Worm (Caenorhabditis elegans) whole organism, L1 larva: ENCODE data around the gene C13C4.6.

ENCODE experiments used
- C34B4.2 ChIP-seq: sonication (generic microtip); optimal IDR thresholded peaks from 2 replicates; lab custom pipeline; 2017; ENCODE audit warnings: mild to moderate bottlenecking, missing genetic modification characterization, missing compliant biosample characterization
- Y116A8C.19 ChIP-seq: sonication (generic microtip); optimal IDR thresholded peaks from 2 replicates; lab custom pipeline; 2016; ENCODE audit warnings: missing compliant biosample characterization, missing genetic modification characterization, borderline replicate concordance
- blmp-1 ChIP-seq: fragments of 150-350 bp; optimal IDR thresholded peaks from 2 replicates; lab custom pipeline; 2014; ENCODE audit warnings: missing biosample characterization, missing genetic modification characterization
- ceh-8 ChIP-seq: fragments of 200-800 bp; sonication (Bioruptor generic); optimal IDR thresholded peaks from 2 replicates; lab custom pipeline; 2018; ENCODE audit warnings: mild to moderate bottlenecking, missing genetic modification characterization, moderate library complexity, missing compliant biosample characterization
- ceh-82 ChIP-seq, 3 experiments: fragments of 150-350 bp in 1 of 3; sonication (generic microtip) in 2 of 3; optimal IDR thresholded peaks; 2 replicates each; lab custom pipeline; 2014 to 2017; ENCODE audit warnings: missing biosample characterization in 3 of 3, missing genetic modification characterization in 3 of 3
- ces-1 ChIP-seq: fragments of 150-350 bp; optimal IDR thresholded peaks from 2 replicates; lab custom pipeline; 2014; ENCODE audit warnings: missing biosample characterization, missing genetic modification reagents, missing genetic modification characterization
- dsc-1 ChIP-seq: sonication (generic microtip); optimal IDR thresholded peaks from 2 replicates; lab custom pipeline; 2016; ENCODE audit warnings: mild to moderate bottlenecking, missing genetic modification characterization, missing compliant biosample characterization
- efl-1 ChIP-seq, 4 experiments: fragments of 150-350 bp; optimal IDR thresholded peaks in 3 of 4; peaks in 1 of 4; 1 replicate in 1 of 4; 2 replicates in 3 of 4; lab custom pipeline; 2014; ENCODE audit warnings: missing biosample characterization in 2 of 4, missing genetic modification characterization in 2 of 4, missing genetic modification reagents in 2 of 4
- efl-3 ChIP-seq: fragments of 200-800 bp; sonication (Bioruptor generic); optimal IDR thresholded peaks from 2 replicates; lab custom pipeline; 2018; ENCODE audit warnings: mild to moderate bottlenecking, missing genetic modification characterization, missing compliant biosample characterization
- egl-27 ChIP-seq, 2 experiments: fragments of 150-350 bp in 1 of 2; sonication (generic microtip); optimal IDR thresholded peaks; 3 replicates each; lab custom pipeline; 2017 to 2018; ENCODE audit warnings: missing biosample characterization in 2 of 2, missing genetic modification characterization in 2 of 2, missing genetic modification reagents in 2 of 2
- elt-2 ChIP-seq: sonication (generic microtip); optimal IDR thresholded peaks from 2 replicates; lab custom pipeline; 2016; ENCODE audit warnings: missing genetic modification characterization, mild to moderate bottlenecking, inconsistent platforms, missing compliant biosample characterization, missing genetic modification reagents
- fkh-10 ChIP-seq: sonication (generic microtip); optimal IDR thresholded peaks from 2 replicates; lab custom pipeline; 2017; ENCODE audit warnings: missing biosample characterization, missing genetic modification reagents, missing genetic modification characterization
- grh-1 ChIP-seq: fragments of 200-800 bp; sonication (Bioruptor generic); IDR thresholded peaks from 2 replicates; pipeline ENCODE4 v1.3.6; 2022; ENCODE audit warnings: missing genetic modification reagents, missing genetic modification characterization, missing compliant biosample characterization
- hlh-17 ChIP-seq: fragments of 200-800 bp; sonication (Bioruptor generic); optimal IDR thresholded peaks from 2 replicates; lab custom pipeline; 2018; ENCODE audit warnings: missing genetic modification characterization, mild to moderate bottlenecking, missing compliant biosample characterization, moderate library complexity, borderline replicate concordance
- hlh-4 ChIP-seq: sonication (generic microtip); optimal IDR thresholded peaks from 2 replicates; lab custom pipeline; 2016; ENCODE audit warnings: mild to moderate bottlenecking, missing genetic modification characterization, missing compliant biosample characterization
- hpl-2 ChIP-seq: fragments of 150-350 bp; optimal IDR thresholded peaks from 2 replicates; lab custom pipeline; 2014; ENCODE audit warnings: missing biosample characterization, missing genetic modification reagents, missing genetic modification characterization
- isw-1 ChIP-seq: fragments of 200-800 bp; sonication (Bioruptor generic); IDR thresholded peaks from 2 replicates; pipeline ENCODE4 v1.3.6; 2022; ENCODE audit warnings: missing genetic modification characterization, missing compliant biosample characterization
- jun-1 ChIP-seq: fragments of 150-350 bp; optimal IDR thresholded peaks from 2 replicates; lab custom pipeline; 2014; ENCODE audit warnings: missing biosample characterization, missing genetic modification reagents, missing genetic modification characterization
- lin-14 ChIP-seq: fragments of 200-800 bp; sonication (Bioruptor generic); optimal IDR thresholded peaks from 2 replicates; lab custom pipeline; 2018; ENCODE audit warnings: mild to moderate bottlenecking, missing genetic modification characterization, moderate library complexity, missing compliant biosample characterization
- lin-15B ChIP-seq: fragments of 150-350 bp; sonication (generic microtip); optimal IDR thresholded peaks from 3 replicates; lab custom pipeline; 2014; ENCODE audit warnings: missing biosample characterization, missing genetic modification characterization
- lin-35 ChIP-seq, 2 experiments: fragments of 150-350 bp; optimal IDR thresholded peaks; 2 replicates each; lab custom pipeline; 2014; ENCODE audit warnings: missing biosample characterization in 2 of 2, missing genetic modification characterization in 2 of 2, missing genetic modification reagents in 2 of 2
- lin-39 ChIP-seq: fragments of 150-350 bp; optimal IDR thresholded peaks from 2 replicates; lab custom pipeline; 2014; ENCODE audit warnings: missing biosample characterization, missing genetic modification reagents, missing genetic modification characterization
- lir-3 ChIP-seq: sonication (generic microtip); optimal IDR thresholded peaks from 2 replicates; lab custom pipeline; 2016; ENCODE audit warnings: mild to moderate bottlenecking, missing genetic modification characterization, moderate library complexity, missing compliant biosample characterization; ENCODE audit not compliant: poor library complexity
- lsy-2 ChIP-seq, 2 experiments: fragments of 150-350 bp; optimal IDR thresholded peaks; 2 replicates each; lab custom pipeline; 2014; ENCODE audit warnings: missing biosample characterization in 2 of 2, missing genetic modification characterization in 2 of 2
- mab-9 ChIP-seq: fragments of 200-800 bp; sonication (Bioruptor generic); IDR thresholded peaks from 2 replicates; pipeline ENCODE4 v1.3.6; 2022; ENCODE audit warnings: missing genetic modification reagents, missing genetic modification characterization, missing compliant biosample characterization
- mdl-1 ChIP-seq, 2 experiments: fragments of 150-350 bp; optimal IDR thresholded peaks; 2 replicates each; lab custom pipeline; 2014 to 2017; ENCODE audit warnings: missing biosample characterization in 2 of 2, missing genetic modification characterization in 2 of 2, inconsistent platforms in 1 of 2
- nhr-20 ChIP-seq: sonication (generic microtip); optimal IDR thresholded peaks from 2 replicates; lab custom pipeline; 2016; ENCODE audit warnings: mild to moderate bottlenecking, missing genetic modification characterization, missing compliant biosample characterization
- nhr-237 ChIP-seq: fragments of 150-350 bp; optimal IDR thresholded peaks from 2 replicates; lab custom pipeline; 2014; ENCODE audit warnings: missing biosample characterization, missing genetic modification characterization
- nhr-71 ChIP-seq: sonication (generic microtip); optimal IDR thresholded peaks from 2 replicates; lab custom pipeline; 2016; ENCODE audit warnings: mild to moderate bottlenecking, missing genetic modification characterization, moderate library complexity, missing compliant biosample characterization
- nhr-76 ChIP-seq: sonication (generic microtip); optimal IDR thresholded peaks from 2 replicates; lab custom pipeline; 2017; ENCODE audit warnings: missing biosample characterization, missing genetic modification characterization
- nhr-90 ChIP-seq: sonication (generic microtip); optimal IDR thresholded peaks from 2 replicates; lab custom pipeline; 2016; ENCODE audit warnings: mild to moderate bottlenecking, missing genetic modification characterization, missing compliant biosample characterization; ENCODE audit not compliant: poor library complexity
- pag-3 ChIP-seq: sonication (generic microtip); optimal IDR thresholded peaks from 2 replicates; lab custom pipeline; 2017; ENCODE audit warnings: missing genetic modification characterization, mild to moderate bottlenecking, missing compliant biosample characterization, antibody characterized with exemption, borderline replicate concordance; ENCODE audit not compliant: insufficient read depth
- pqm-1 ChIP-seq: sonication (generic microtip); optimal IDR thresholded peaks from 3 replicates; lab custom pipeline; 2017; ENCODE audit warnings: missing biosample characterization, missing genetic modification characterization
- rnt-1 ChIP-seq: sonication (generic microtip); optimal IDR thresholded peaks from 2 replicates; lab custom pipeline; 2016; ENCODE audit warnings: mild to moderate bottlenecking, missing genetic modification characterization, moderate library complexity, missing compliant biosample characterization
- snpc-4 ChIP-seq: fragments of 150-350 bp; optimal IDR thresholded peaks from 2 replicates; lab custom pipeline; 2014; ENCODE audit warnings: missing biosample characterization, missing genetic modification characterization
- snu-23 ChIP-seq: sonication (generic microtip); optimal IDR thresholded peaks from 2 replicates; lab custom pipeline; 2016; ENCODE audit warnings: missing genetic modification characterization, missing compliant biosample characterization
- sox-4 ChIP-seq: sonication (generic microtip); optimal IDR thresholded peaks from 2 replicates; lab custom pipeline; 2016; ENCODE audit warnings: missing genetic modification characterization, missing compliant biosample characterization
- swsn-7 ChIP-seq: sonication (generic microtip); optimal IDR thresholded peaks from 2 replicates; lab custom pipeline; 2016; ENCODE audit warnings: missing genetic modification characterization, missing compliant biosample characterization
- unc-30 ChIP-seq: sonication (generic microtip); optimal IDR thresholded peaks from 2 replicates; lab custom pipeline; 2017; ENCODE audit warnings: missing biosample characterization, missing genetic modification characterization
- unc-62 ChIP-seq: fragments of 150-350 bp; optimal IDR thresholded peaks from 2 replicates; lab custom pipeline; 2014; ENCODE audit warnings: missing biosample characterization, missing genetic modification reagents, missing genetic modification characterization
- zag-1 ChIP-seq: fragments of 150-350 bp; optimal IDR thresholded peaks from 2 replicates; lab custom pipeline; 2014; ENCODE audit warnings: missing biosample characterization, missing genetic modification characterization
- ztf-11 ChIP-seq, 2 experiments: sonication (generic microtip); optimal IDR thresholded peaks; 2 replicates each; lab custom pipeline; 2016 to 2017; ENCODE audit warnings: missing genetic modification characterization in 2 of 2, missing biosample characterization in 1 of 2, missing compliant biosample characterization in 1 of 2
- ztf-4 ChIP-seq: fragments of 150-350 bp; optimal IDR thresholded peaks from 2 replicates; lab custom pipeline; 2014; ENCODE audit warnings: missing biosample characterization, missing genetic modification characterization

The C13C4.6 gene

DNA sequence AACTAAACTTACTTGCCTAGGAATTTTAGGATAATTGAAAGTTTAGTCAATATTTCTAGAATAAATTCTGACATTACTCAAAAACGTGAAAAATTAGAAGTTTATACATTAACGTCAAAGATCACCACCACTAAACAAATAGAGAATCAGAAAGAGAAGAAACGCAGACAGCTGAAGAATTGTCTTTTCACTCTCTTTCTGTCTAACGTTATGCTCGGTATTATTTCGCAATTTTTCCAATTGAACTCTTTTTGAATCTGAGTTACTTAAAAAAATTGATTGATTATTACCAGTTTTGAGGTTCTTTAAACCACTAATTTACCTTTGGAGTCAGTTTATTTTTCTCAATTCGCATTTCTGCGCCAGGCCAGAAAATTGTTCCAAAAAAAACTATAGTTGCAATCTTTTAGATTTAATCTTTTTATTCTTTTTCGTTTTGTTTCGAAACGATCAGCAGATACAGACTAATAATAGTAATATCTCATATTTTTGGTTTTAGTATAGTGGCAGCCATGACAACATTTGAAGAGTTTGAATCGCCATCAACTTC is 20.5 kb upstream of the C13C4.6 start, which contains the start of gene nhr-154 (continued):
- no peak for TF ChIP-seq zag-1
- TF ChIP-seq snpc-4 (tag; lab: Kevin White, UChicago), result peak; percentile 43
- no peak for TF ChIP-seq swsn-7
- peak; percentile 30 for TF ChIP-seq snu-23 (GFP tag; lab: Kevin White, UChicago)
- TF ChIP-seq elt-2 (tag; lab: Kevin White, UChicago), result no peak
- TF ChIP-seq mab-9 (GFP tag; lab: Robert Waterston, UW), result no peak
- no peak for TF ChIP-seq unc-30 (tag; lab: Kevin White, UChicago)
- no peak for TF ChIP-seq nhr-90 (tag; lab: Kevin White, UChicago)
- TF ChIP-seq dsc-1 (tag; lab: Kevin White, UChicago), result no peak
- no peak for TF ChIP-seq ztf-4 (tag; lab: Kevin White, UChicago)
- no peak for TF ChIP-seq sox-4
- TF ChIP-seq lin-35 (GFP tag; optimal IDR thresholded peaks at IDR 0.05; lab: Kevin White, UChicago), result peak in 1 of 2 experiments; percentile 8
- TF ChIP-seq blmp-1 (tag; lab: Kevin White, UChicago), result peak; percentile 25
- peak; percentile 63 for TF ChIP-seq lin-14 (GFP tag; lab: Kevin White, UChicago)
- TF ChIP-seq C34B4.2, result no peak

DNA sequence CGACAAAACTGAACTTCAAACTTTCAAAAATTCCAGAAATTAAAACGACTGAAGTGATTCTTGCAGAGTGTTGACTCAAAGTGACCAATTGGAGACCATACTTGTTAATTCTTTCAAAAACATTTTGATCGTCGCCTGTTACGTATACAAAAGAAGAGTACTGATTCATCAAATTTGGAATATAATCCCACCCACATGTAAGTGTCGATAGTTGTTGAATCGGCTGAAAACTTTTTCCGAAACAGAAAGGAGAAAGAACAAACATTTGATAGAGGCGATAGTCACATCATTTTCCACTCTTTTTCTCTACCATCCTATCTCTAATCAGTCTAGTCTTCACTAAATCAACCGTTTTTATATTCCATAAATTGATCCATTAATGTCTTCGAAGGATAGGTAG is 17.5 kb upstream of the C13C4.6 start, which contains the start of gene nhr-153:
Gene nhr-153, plus strand, starts transcription at position 301 of the 400 bp plus-strand sequence.
- TF ChIP-seq lin-35 (GFP tag; optimal IDR thresholded peaks at IDR 0.05; lab: Kevin White, UChicago) (peak in 1 of 2 experiments; percentile 11), snu-23 (GFP tag; lab: Kevin White, UChicago) (peak; percentile 10), unc-62 (GFP tag; lab: Kevin White, UChicago) (no peak)

DNA sequence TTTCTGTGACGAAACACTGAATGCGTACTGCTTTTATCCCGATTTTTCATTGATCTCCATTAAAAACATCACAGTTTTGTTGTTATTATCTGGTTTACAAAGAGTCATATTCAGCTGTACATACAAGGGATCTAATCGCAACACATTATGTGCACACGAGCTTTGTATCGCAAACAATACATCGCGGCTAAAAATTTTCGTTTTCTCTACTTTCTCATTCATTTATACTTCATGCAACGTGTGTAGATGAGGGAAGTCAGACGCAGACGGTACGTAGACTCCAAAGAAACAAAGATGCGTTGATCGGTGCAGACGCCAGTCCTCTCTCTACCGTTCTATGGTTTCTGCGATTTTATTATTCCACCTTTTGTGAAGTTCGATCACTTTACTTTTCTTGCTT is 14.5 kb upstream of the C13C4.6 start, which contains the start of gene nhr-136:
Gene nhr-136, plus strand, starts transcription at position 301 of the 400 bp plus-strand sequence.
- no peak for TF ChIP-seq pag-3 (tag; lab: Kevin White, UChicago)
- TF ChIP-seq nhr-237 (tag; lab: Kevin White, UChicago), result no peak
- TF ChIP-seq blmp-1 (tag; lab: Kevin White, UChicago), result peak; percentile 75
- TF ChIP-seq dsc-1 (tag; lab: Kevin White, UChicago), result no peak
- peak in 1 of 2 experiments; percentile 47 for TF ChIP-seq lin-35 (GFP tag; optimal IDR thresholded peaks at IDR 0.05; lab: Kevin White, UChicago)
- peak; percentile 34 for TF ChIP-seq lin-14 (GFP tag; lab: Kevin White, UChicago)
- no peak for TF ChIP-seq nhr-76 (tag; lab: Kevin White, UChicago)
- no peak for TF ChIP-seq ztf-11 (tag; optimal IDR thresholded peaks at IDR 0.05; lab: Kevin White, UChicago)
- TF ChIP-seq nhr-20 (tag; lab: Kevin White, UChicago), result peak; percentile 21
- peak in 1 of 2 experiments; percentile 5 for TF ChIP-seq lsy-2 (tag; optimal IDR thresholded peaks at IDR 0.05; lab: Kevin White, UChicago)
- no peak for TF ChIP-seq ztf-4 (tag; lab: Kevin White, UChicago)
- no peak for TF ChIP-seq fkh-10 (GFP tag; lab: Kevin White, UChicago)
- peak; percentile 7 for TF ChIP-seq snu-23 (GFP tag; lab: Kevin White, UChicago)
- no peak for TF ChIP-seq rnt-1 (tag; lab: Kevin White, UChicago)
- TF ChIP-seq egl-27 (tag; optimal IDR thresholded peaks at IDR 0.05; lab: Kevin White, UChicago), result no peak
- TF ChIP-seq hlh-4 (tag; lab: Kevin White, UChicago), result no peak
- TF ChIP-seq ceh-82 (tag; optimal IDR thresholded peaks at IDR 0.05; lab: Kevin White, UChicago), result peak in 1 of 3 experiments; percentile 18
- no peak for TF ChIP-seq efl-3
- no peak for TF ChIP-seq efl-1 (optimal IDR thresholded peaks at IDR 0.05; lab: Kevin White, UChicago)
- TF ChIP-seq efl-1 (GFP tag; optimal IDR thresholded peaks at IDR 0.05 in 1 of 2; lab: Kevin White, UChicago), result peak in 1 of 2 experiments; percentile 53

DNA sequence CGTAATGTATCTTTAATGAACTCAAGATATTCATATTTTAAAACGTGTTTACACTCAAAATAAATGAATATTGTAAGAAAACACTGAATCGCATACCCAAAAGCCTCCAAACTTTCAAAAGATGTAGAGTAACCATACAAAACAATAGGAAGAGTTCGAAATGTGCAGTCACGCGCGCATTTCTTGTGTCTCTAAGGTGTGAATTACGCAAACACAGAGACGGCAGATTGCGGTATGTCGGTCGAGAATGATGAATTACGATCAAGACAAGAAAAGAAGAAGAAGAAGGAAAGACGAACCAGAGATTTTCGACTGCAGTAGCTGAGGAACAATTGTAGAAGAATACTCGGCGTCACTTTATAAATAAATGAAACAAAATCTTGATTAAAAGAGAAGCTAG is 9.9 kb upstream of the C13C4.6 start, which contains the start of gene lhpp-1:
Gene lhpp-1, minus strand, starts transcription at position 354 of the 400 bp plus-strand sequence.
- TF ChIP-seq lin-35 (GFP tag; optimal IDR thresholded peaks at IDR 0.05; lab: Kevin White, UChicago) (peak; percentile 48 to 78), unc-62 (GFP tag; lab: Kevin White, UChicago) (no peak), nhr-71 (no peak), efl-3 (no peak), hlh-17 (GFP tag; lab: Kevin White, UChicago) (no peak), fkh-10 (GFP tag; lab: Kevin White, UChicago) (no peak), Y116A8C.19 (tag; lab: Kevin White, UChicago) (no peak), hpl-2 (no peak), ceh-8 (GFP tag; lab: Kevin White, UChicago) (no peak), mdl-1 (tag; optimal IDR thresholded peaks at IDR 0.05; lab: Kevin White, UChicago) (peak in 1 of 2 experiments; percentile 14), jun-1 (no peak), lir-3 (tag; lab: Kevin White, UChicago) (no peak), isw-1 (no peak), nhr-90 (tag; lab: Kevin White, UChicago) (no peak), lin-39 (tag; lab: Kevin White, UChicago) (no peak), lin-15B (no peak), ces-1 (GFP tag; lab: Kevin White, UChicago) (no peak), grh-1 (GFP tag; lab: Robert Waterston, UW) (no peak), pqm-1 (tag; lab: Kevin White, UChicago) (no peak)
